Fruit fly (Drosophila melanogaster): ENCODE data around the gene HGTX.

HGTX gene

dm6 chr3L:14550839-14551415, 48.4 kb downstream of the HGTX start, which contains the start of gene Gbs-70E (continued):
- TF ChIP-seq CG1832 (GFP tag; optimal IDR thresholded peaks at IDR 0.05): no peak
- peak; percentile 84 for TF ChIP-seq CG12744 (GFP tag; optimal IDR thresholded peaks at IDR 0.05)
- peak; percentile 93 for TF ChIP-seq CG13424 (tag; optimal IDR thresholded peaks at IDR 0.05)
- peak; percentile 89 for TF ChIP-seq esg (GFP tag; conservative IDR thresholded peaks at IDR 0.05)
- TF ChIP-seq pan (optimal IDR thresholded peaks at IDR 0.05): no peak
- TF ChIP-seq pan (GFP tag; optimal IDR thresholded peaks at IDR 0.05 in 1 of 2, IDR thresholded peaks at IDR 0.05 in 1 of 2): peak in 1 of 2 experiments; percentile 93
- TF ChIP-seq bcd (GFP tag; optimal IDR thresholded peaks at IDR 0.05): peak; percentile 84
- peak; percentile 88 for TF ChIP-seq CG9817 (tag; optimal IDR thresholded peaks at IDR 0.05)
- peak; percentile 10 for TF ChIP-seq CG9797 (GFP tag; optimal IDR thresholded peaks at IDR 0.05)
- TF ChIP-seq prd (optimal IDR thresholded peaks at IDR 0.05): no peak
- peak; percentile 95 for TF ChIP-seq prd (GFP tag; IDR thresholded peaks at IDR 0.05)
- TF ChIP-seq pros (GFP tag; optimal IDR thresholded peaks at IDR 0.05): peak; percentile 74
- TF ChIP-seq Oaz (GFP tag; IDR thresholded peaks at IDR 0.05): peak; percentile 80; the same call in 1 of the 2 replicates
- TF ChIP-seq HLH4C (GFP tag; IDR thresholded peaks at IDR 0.05; ENCODE audit: partially characterized antibody): peak; percentile 52; the same call in 2 of the 3 replicates
- TF ChIP-seq CG14014 (GFP tag; IDR thresholded peaks at IDR 0.05): peak; percentile 90
- no peak for TF ChIP-seq usp (GFP tag; optimal IDR thresholded peaks at IDR 0.05)
- TF ChIP-seq slp2 (GFP tag; optimal IDR thresholded peaks at IDR 0.05): peak; percentile 85
- no peak for TF ChIP-seq cad (GFP tag; optimal IDR thresholded peaks at IDR 0.05)
- 0 out of 2 replicates have a peak, but pooled peaks have one; percentile 67 for TF ChIP-seq dimm (GFP tag; IDR thresholded peaks at IDR 0.05)
- peak; percentile 90 for TF ChIP-seq CG32767 (GFP tag; IDR thresholded peaks at IDR 0.05)
- TF ChIP-seq CG10321 (GFP tag; IDR thresholded peaks at IDR 0.05): peak; percentile 55; the same call in 1 of the 2 replicates
- TF ChIP-seq CG11723 (GFP tag; optimal IDR thresholded peaks at IDR 0.05): peak; percentile 83
- TF ChIP-seq Fer2 (tag; optimal IDR thresholded peaks at IDR 0.05): peak; percentile 69
- peak; percentile 76 for TF ChIP-seq tio (GFP tag; optimal IDR thresholded peaks at IDR 0.05)
- peak; percentile 88 for TF ChIP-seq jumu (GFP tag; optimal IDR thresholded peaks at IDR 0.05)
- TF ChIP-seq Aef1 (GFP tag; IDR thresholded peaks at IDR 0.05): peak; percentile 80
- no peak for TF ChIP-seq unc-4 (GFP tag; IDR thresholded peaks at IDR 0.05; ENCODE audit: partially characterized antibody)
- TF ChIP-seq kni (GFP tag; optimal IDR thresholded peaks at IDR 0.05): peak; percentile 38
- TF ChIP-seq nom (GFP tag; optimal IDR thresholded peaks at IDR 0.05): peak; percentile 83
- TF ChIP-seq luna (GFP tag; optimal IDR thresholded peaks at IDR 0.05): peak; percentile 81
- TF ChIP-seq az2 (GFP tag; optimal IDR thresholded peaks at IDR 0.05): peak; percentile 89
- peak; percentile 86 for TF ChIP-seq sqz (GFP tag; optimal IDR thresholded peaks at IDR 0.05)
- TF ChIP-seq aop (GFP tag; IDR thresholded peaks at IDR 0.05): no peak
- peak; percentile 92 for TF ChIP-seq chinmo (GFP tag; IDR thresholded peaks at IDR 0.05; ENCODE audit: partially characterized antibody)
- TF ChIP-seq ftz-f1 (GFP tag; optimal IDR thresholded peaks at IDR 0.05): peak; percentile 53
- TF ChIP-seq Sox102F (GFP tag; optimal IDR thresholded peaks at IDR 0.05): peak; percentile 92
- peak; percentile 41 for TF ChIP-seq CG17186 (GFP tag; optimal IDR thresholded peaks at IDR 0.05)
- TF ChIP-seq CG33557 (GFP tag; optimal IDR thresholded peaks at IDR 0.05): peak; percentile 92
- peak; percentile 90 for TF ChIP-seq CG17385 (GFP tag; optimal IDR thresholded peaks at IDR 0.05)
- TF ChIP-seq Nf-YA (GFP tag; IDR thresholded peaks at IDR 0.05): peak; percentile 75
- TF ChIP-seq Rx (GFP tag; IDR thresholded peaks at IDR 0.05): no peak
- TF ChIP-seq knrl (GFP tag; IDR thresholded peaks at IDR 0.05; ENCODE audit: partially characterized antibody): no peak; the same call in 2 of the 3 replicates
- peak; percentile 86; the same call in 1 of the 2 replicates for TF ChIP-seq CG4730 (GFP tag; IDR thresholded peaks at IDR 0.05)
- TF ChIP-seq Taf1 (GFP tag; IDR thresholded peaks at IDR 0.05): peak; percentile 85
- TF ChIP-seq dan (GFP tag; IDR thresholded peaks at IDR 0.05): no peak
- peak; percentile 86 for TF ChIP-seq disco-r (GFP tag; optimal IDR thresholded peaks at IDR 0.05)
- peak; percentile 36 for TF ChIP-seq Ravus (GFP tag; IDR thresholded peaks at IDR 0.05)
- TF ChIP-seq CG4328 (GFP tag; optimal IDR thresholded peaks at IDR 0.05): peak; percentile 89
- TF ChIP-seq CG4617 (GFP tag; optimal IDR thresholded peaks at IDR 0.05; ENCODE audit: borderline replicate concordance): peak; percentile 83
- peak; percentile 73; the same call in 1 of the 2 replicates for TF ChIP-seq cas (GFP tag; IDR thresholded peaks at IDR 0.05)
